Worm (Caenorhabditis elegans) whole organism, L4 larva: ENCODE results near the gene Y54G2A.48.

ENCODE experiments used
- D1046.2 ChIP-seq: fragments of 200-800 bp; sonication (Bioruptor generic); IDR thresholded peaks from 2 replicates; pipeline ENCODE4 v1.3.6; 2022; ENCODE audit warnings: missing genetic modification characterization, missing compliant biosample characterization
- F26F4.8 ChIP-seq: fragments of 200-800 bp; sonication (Bioruptor generic); conservative IDR thresholded peaks from 2 replicates; pipeline ENCODE4 v1.3.6; 2022; ENCODE audit warnings: missing genetic modification characterization, missing compliant biosample characterization
- T20F7.1 ChIP-seq: fragments of 200-800 bp; sonication (Bioruptor generic); optimal IDR thresholded peaks from 2 replicates; lab custom pipeline; 2018; ENCODE audit warnings: mild to moderate bottlenecking, missing genetic modification characterization, missing compliant biosample characterization
- T26A8.4 ChIP-seq: fragments of 200-800 bp; sonication (Bioruptor generic); IDR thresholded peaks from 2 replicates; pipeline ENCODE4 v1.3.6; 2022; ENCODE audit warnings: missing genetic modification characterization, missing compliant biosample characterization
- Y105C5A.15 ChIP-seq: fragments of 200-800 bp; sonication (Bioruptor generic); IDR thresholded peaks from 2 replicates; pipeline ENCODE4 v1.3.6; 2022; ENCODE audit warnings: missing genetic modification characterization, missing compliant biosample characterization
- Y5F2A.4 ChIP-seq: fragments of 200-800 bp; sonication (Bioruptor generic); optimal IDR thresholded peaks from 2 replicates; lab custom pipeline; 2018; ENCODE audit warnings: mild to moderate bottlenecking, missing genetic modification characterization, missing compliant biosample characterization
- Y75B8A.6 ChIP-seq: fragments of 200-800 bp; sonication (Bioruptor generic); IDR thresholded peaks from 2 replicates; pipeline ENCODE4 v1.3.6; 2022; ENCODE audit warnings: missing genetic modification reagents, missing genetic modification characterization, missing compliant biosample characterization
- ZK546.5 ChIP-seq, 2 experiments: sonication (generic microtip); optimal IDR thresholded peaks; 2 replicates each; lab custom pipeline; 2017; ENCODE audit warnings: missing biosample characterization in 2 of 2, missing genetic modification characterization in 2 of 2
- aha-1 ChIP-seq: fragments of 150-350 bp; peaks from one replicate; lab custom pipeline; 2014; ENCODE audit warnings: missing biosample characterization, missing genetic modification characterization
- ama-1 ChIP-seq: fragments of 150-350 bp; optimal IDR thresholded peaks from 2 replicates; lab custom pipeline; 2014; ENCODE audit warnings: inconsistent platforms, mixed read lengths
- attf-4 ChIP-seq: sonication (generic microtip); optimal IDR thresholded peaks from 3 replicates; lab custom pipeline; 2017; ENCODE audit warnings: missing biosample characterization, missing genetic modification characterization
- ceh-44 ChIP-seq: fragments of 200-800 bp; sonication (Bioruptor generic); IDR thresholded peaks from 2 replicates; pipeline ENCODE4 v1.3.6; 2022; ENCODE audit warnings: missing genetic modification reagents, missing genetic modification characterization, missing compliant biosample characterization
- ceh-62 ChIP-seq: sonication (generic microtip); optimal IDR thresholded peaks from 2 replicates; lab custom pipeline; 2017; ENCODE audit warnings: missing biosample characterization, missing genetic modification characterization
- cey-2 ChIP-seq: sonication (generic microtip); optimal IDR thresholded peaks from 3 replicates; lab custom pipeline; 2017; ENCODE audit warnings: missing genetic modification characterization, mild to moderate bottlenecking, missing compliant biosample characterization, antibody characterized with exemption, borderline replicate concordance; ENCODE audit not compliant: insufficient read depth
- daf-12 ChIP-seq: fragments of 150-350 bp; optimal IDR thresholded peaks from 2 replicates; lab custom pipeline; 2014; ENCODE audit warnings: missing biosample characterization, missing genetic modification reagents, missing genetic modification characterization
- daf-19 ChIP-seq: fragments of 200-800 bp; sonication (Bioruptor generic); conservative IDR thresholded peaks from 2 replicates; pipeline ENCODE4 v1.3.6; 2022; ENCODE audit warnings: missing genetic modification characterization, missing compliant biosample characterization
- daf-8 ChIP-seq: fragments of 200-800 bp; sonication (Bioruptor generic); IDR thresholded peaks from 2 replicates; pipeline ENCODE4 v1.3.6; 2022; ENCODE audit warnings: missing genetic modification characterization, missing compliant biosample characterization
- dmd-8 ChIP-seq: fragments of 200-800 bp; sonication (Bioruptor generic); IDR thresholded peaks from 2 replicates; pipeline ENCODE4 v1.3.6; 2022; ENCODE audit warnings: missing genetic modification characterization, missing compliant biosample characterization
- egl-27 ChIP-seq: sonication (generic microtip); optimal IDR thresholded peaks from 3 replicates; lab custom pipeline; 2017; ENCODE audit warnings: missing biosample characterization, missing genetic modification reagents, missing genetic modification characterization
- egl-43 ChIP-seq: fragments of 200-800 bp; sonication (Bioruptor generic); IDR thresholded peaks from 2 replicates; pipeline ENCODE4 v1.3.6; 2022; ENCODE audit warnings: missing genetic modification reagents, missing genetic modification characterization, missing compliant biosample characterization
- fkh-10 ChIP-seq: fragments of 150-350 bp; optimal IDR thresholded peaks from 2 replicates; lab custom pipeline; 2014; ENCODE audit warnings: missing biosample characterization, missing genetic modification reagents, missing genetic modification characterization
- hif-1 ChIP-seq, 2 experiments: sonication (generic microtip); optimal IDR thresholded peaks; 2 replicates each; lab custom pipeline; 2016 to 2017; ENCODE audit warnings: missing compliant biosample characterization in 2 of 2, missing genetic modification characterization in 2 of 2, missing genetic modification reagents in 2 of 2, missing genotype in 2 of 2, mild to moderate bottlenecking in 1 of 2
- hlh-11 ChIP-seq: fragments of 200-800 bp; sonication (Bioruptor generic); optimal IDR thresholded peaks from 2 replicates; lab custom pipeline; 2018; ENCODE audit warnings: mild to moderate bottlenecking, missing genetic modification characterization, missing compliant biosample characterization
- hmg-1.1 ChIP-seq: fragments of 200-800 bp; sonication (Bioruptor generic); IDR thresholded peaks from 2 replicates; pipeline ENCODE4 v1.3.6; 2022; ENCODE audit warnings: missing genetic modification reagents, missing genetic modification characterization, missing compliant biosample characterization
- jun-1 ChIP-seq: fragments of 150-350 bp; optimal IDR thresholded peaks from 2 replicates; lab custom pipeline; 2014; ENCODE audit warnings: missing biosample characterization, missing genetic modification reagents, missing genetic modification characterization
- lim-7 ChIP-seq: fragments of 200-800 bp; sonication (Bioruptor generic); IDR thresholded peaks from 2 replicates; pipeline ENCODE4 v1.3.6; 2022; ENCODE audit warnings: missing genetic modification characterization, missing compliant biosample characterization
- lin-1 ChIP-seq: fragments of 200-800 bp; sonication (Bioruptor generic); IDR thresholded peaks from 2 replicates; pipeline ENCODE4 v1.3.6; 2022; ENCODE audit warnings: missing genetic modification reagents, missing genetic modification characterization, missing compliant biosample characterization
- lin-13 ChIP-seq: fragments of 150-350 bp; optimal IDR thresholded peaks from 2 replicates; lab custom pipeline; 2014; ENCODE audit warnings: missing biosample characterization, missing genetic modification reagents, missing genetic modification characterization
- lin-29 ChIP-seq: fragments of 200-800 bp; sonication (Bioruptor generic); IDR thresholded peaks from 2 replicates; pipeline ENCODE4 v1.3.6; 2022; ENCODE audit warnings: missing genetic modification reagents, missing genetic modification characterization, missing compliant biosample characterization
- lir-3 ChIP-seq: sonication (generic microtip); optimal IDR thresholded peaks from 2 replicates; lab custom pipeline; 2016; ENCODE audit warnings: mild to moderate bottlenecking, missing genetic modification characterization, missing compliant biosample characterization
- lsy-2 ChIP-seq, 2 experiments: fragments of 150-350 bp in 1 of 2; sonication (generic microtip) in 1 of 2; optimal IDR thresholded peaks; 2 replicates each; lab custom pipeline; 2014 to 2017; ENCODE audit warnings: missing biosample characterization in 2 of 2, missing genetic modification characterization in 2 of 2
- madf-9 ChIP-seq: fragments of 200-800 bp; sonication (Bioruptor generic); conservative IDR thresholded peaks from 2 replicates; pipeline ENCODE4 v1.3.6; 2022; ENCODE audit warnings: missing genetic modification reagents, missing genetic modification characterization, missing compliant biosample characterization
- mdt-29 ChIP-seq: fragments of 200-800 bp; sonication (Bioruptor generic); IDR thresholded peaks from 2 replicates; pipeline ENCODE4 v1.3.6; 2022; ENCODE audit warnings: missing genetic modification reagents, missing genetic modification characterization, missing compliant biosample characterization
- mes-2 ChIP-seq: sonication (generic microtip); optimal IDR thresholded peaks from 2 replicates; lab custom pipeline; 2016; ENCODE audit warnings: missing genotype, mild to moderate bottlenecking, missing genetic modification characterization, missing compliant biosample characterization; ENCODE audit not compliant: poor library complexity, severe bottlenecking
- mxl-2 ChIP-seq: fragments of 200-800 bp; sonication (Bioruptor generic); conservative IDR thresholded peaks from 2 replicates; pipeline ENCODE4 v1.3.6; 2022; ENCODE audit warnings: missing genetic modification reagents, missing genetic modification characterization, missing compliant biosample characterization
- nhr-102 ChIP-seq: sonication (generic microtip); optimal IDR thresholded peaks from 2 replicates; lab custom pipeline; 2016; ENCODE audit warnings: mild to moderate bottlenecking, missing genetic modification characterization, moderate library complexity, missing compliant biosample characterization
- nhr-11 ChIP-seq: fragments of 150-350 bp; optimal IDR thresholded peaks from 2 replicates; lab custom pipeline; 2014; ENCODE audit warnings: missing biosample characterization, missing genetic modification characterization
- nhr-111 ChIP-seq: fragments of 200-800 bp; sonication (Bioruptor generic); optimal IDR thresholded peaks from 2 replicates; lab custom pipeline; 2018; ENCODE audit warnings: mild to moderate bottlenecking, missing genetic modification characterization, missing compliant biosample characterization
- nhr-48 ChIP-seq: sonication (generic microtip); optimal IDR thresholded peaks from 2 replicates; lab custom pipeline; 2016; ENCODE audit warnings: mild to moderate bottlenecking, missing genetic modification characterization, missing compliant biosample characterization
- nhr-6 ChIP-seq: fragments of 150-350 bp; optimal IDR thresholded peaks from 2 replicates; lab custom pipeline; 2014; ENCODE audit warnings: missing biosample characterization, missing genetic modification characterization
- pqm-1 ChIP-seq: sonication (generic microtip); optimal IDR thresholded peaks from 2 replicates; lab custom pipeline; 2017; ENCODE audit warnings: missing biosample characterization, missing genetic modification characterization
- sdz-12 ChIP-seq: fragments of 200-800 bp; sonication (Bioruptor generic); optimal IDR thresholded peaks from 2 replicates; lab custom pipeline; 2018; ENCODE audit warnings: mild to moderate bottlenecking, missing genetic modification characterization, missing compliant biosample characterization
- set-16 ChIP-seq: fragments of 200-800 bp; sonication (Bioruptor generic); IDR thresholded peaks from 2 replicates; pipeline ENCODE4 v1.3.6; 2022; ENCODE audit warnings: missing genetic modification reagents, missing genetic modification characterization, missing compliant biosample characterization
- snpc-4 ChIP-seq: fragments of 150-350 bp; optimal IDR thresholded peaks from 2 replicates; lab custom pipeline; 2014; ENCODE audit warnings: missing biosample characterization, missing genetic modification characterization
- tag-97 ChIP-seq: fragments of 200-800 bp; sonication (Bioruptor generic); IDR thresholded peaks from 2 replicates; pipeline ENCODE4 v1.3.6; 2022; ENCODE audit warnings: missing genetic modification characterization, missing compliant biosample characterization
- tra-1 ChIP-seq: fragments of 200-800 bp; sonication (Bioruptor generic); IDR thresholded peaks from 2 replicates; pipeline ENCODE4 v1.3.6; 2022; ENCODE audit warnings: missing genetic modification reagents, missing genetic modification characterization, missing compliant biosample characterization
- unc-39 ChIP-seq: sonication (generic microtip); optimal IDR thresholded peaks from 2 replicates; lab custom pipeline; 2017; ENCODE audit warnings: missing biosample characterization, missing genetic modification characterization
- zfp-3 ChIP-seq: fragments of 200-800 bp; sonication (Bioruptor generic); conservative IDR thresholded peaks from 2 replicates; pipeline ENCODE4 v1.3.6; 2022; ENCODE audit warnings: missing genetic modification reagents, missing genetic modification characterization, missing compliant biosample characterization
- ztf-11 ChIP-seq: fragments of 150-350 bp; optimal IDR thresholded peaks from 2 replicates; lab custom pipeline; 2014; ENCODE audit warnings: missing biosample characterization, missing genetic modification characterization

Y54G2A.48 gene

DNA sequence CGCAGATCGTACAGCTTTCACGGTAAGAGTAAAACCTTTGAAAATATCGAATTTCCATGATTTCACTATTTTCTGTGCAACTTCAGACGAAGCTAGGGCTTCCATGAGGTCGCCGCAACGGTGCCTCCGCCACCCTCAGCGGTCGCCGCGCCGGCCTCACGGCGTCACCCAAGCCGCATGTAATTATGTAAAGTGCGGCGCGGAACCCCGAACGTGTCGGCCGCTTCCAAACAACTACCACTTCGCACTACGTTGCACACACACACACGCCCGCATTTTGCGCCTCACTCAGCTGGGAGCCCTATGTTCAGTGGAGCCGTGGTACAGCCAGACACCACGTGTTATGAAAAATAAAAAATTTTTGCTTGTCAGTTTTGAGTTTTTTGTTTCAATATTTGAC lies 15.4 kb downstream of the Y54G2A.48 start:
- TF ChIP-seq madf-9 (0 out of 2 replicates have a peak, but pooled peaks have one; percentile 23), aha-1 (tag; lab: Kevin White, UChicago) (peak; percentile 24), set-16 (peak; percentile 82), T20F7.1 (GFP tag; lab: Kevin White, UChicago) (no peak)
- TF ChIP-seq, all 104 proteins: peak for 3

DNA sequence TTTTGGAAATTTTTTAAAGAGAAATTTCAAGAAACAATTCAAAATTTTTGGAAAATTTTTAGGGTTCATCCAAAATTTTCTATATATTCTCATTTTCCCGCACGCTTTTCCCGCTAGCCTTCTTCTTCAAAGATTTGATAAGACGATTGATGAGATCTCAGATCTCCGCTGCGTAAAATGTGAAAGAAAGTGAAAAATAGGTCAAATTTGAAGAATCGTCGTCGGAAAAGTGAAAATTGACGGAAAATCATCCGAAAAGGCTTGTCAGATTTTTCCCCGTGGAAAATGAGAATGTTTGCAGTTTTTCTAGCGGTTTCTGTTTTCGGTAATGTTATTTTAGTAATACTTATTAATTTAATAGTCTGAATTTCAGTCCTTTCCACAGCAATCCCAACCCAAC lies 23.3 kb downstream of the Y54G2A.48 start, which contains the start of gene Y54G2A.76:
Gene Y54G2A.76 (plus strand): TSS at position 203 of the 400 bp plus-strand sequence.
- TF ChIP-seq cey-2 (tag; lab: Kevin White, UChicago): no peak
- no peak for TF ChIP-seq nhr-6
- no peak for TF ChIP-seq daf-12 (tag; lab: Kevin White, UChicago)
- no peak for TF ChIP-seq lin-1
- no peak for TF ChIP-seq ZK546.5 (tag; optimal IDR thresholded peaks at IDR 0.05; lab: Kevin White, UChicago)
- no peak for TF ChIP-seq Y5F2A.4 (GFP tag; lab: Kevin White, UChicago)
- TF ChIP-seq fkh-10 (GFP tag; lab: Kevin White, UChicago): no peak
- TF ChIP-seq egl-27 (tag; lab: Kevin White, UChicago): no peak
- no peak for TF ChIP-seq nhr-102 (tag; lab: Kevin White, UChicago)
- TF ChIP-seq lin-29: no peak
- TF ChIP-seq T26A8.4 (GFP tag; lab: Robert Waterston, UW): no peak
- TF ChIP-seq nhr-11 (tag; lab: Kevin White, UChicago): no peak
- no peak for TF ChIP-seq mdt-29
- no peak for TF ChIP-seq nhr-48
- no peak for TF ChIP-seq ztf-11 (tag; lab: Kevin White, UChicago)
- TF ChIP-seq nhr-111: no peak
- no peak for TF ChIP-seq mes-2
- TF ChIP-seq, all 104 proteins: peak for 0

DNA sequence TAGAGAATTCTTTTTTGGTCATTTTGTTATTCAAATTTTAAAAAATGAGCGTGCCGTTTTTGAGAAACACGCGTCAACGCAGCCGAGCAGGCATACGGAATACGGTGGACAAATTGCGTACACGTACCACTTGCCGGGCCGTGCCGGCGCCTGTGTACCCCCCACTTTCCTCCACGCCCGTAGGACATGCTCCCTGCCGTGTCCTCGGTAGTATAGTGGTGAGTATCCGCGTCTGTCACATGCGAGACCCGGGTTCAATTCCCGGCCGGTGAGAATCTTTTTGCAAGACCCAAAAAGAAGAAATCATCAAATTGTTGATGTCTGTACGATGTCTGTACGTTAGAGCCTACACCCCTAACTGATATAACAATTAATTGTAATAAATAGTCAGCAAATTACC lies 24.3 kb downstream of the Y54G2A.48 start:
- TF ChIP-seq tra-1 (peak; percentile 67; the same call in 1 of the 2 replicates), hlh-11 (tag; lab: Kevin White, UChicago) (no peak), fkh-10 (GFP tag; lab: Kevin White, UChicago) (no peak), hif-1 (tag; optimal IDR thresholded peaks at IDR 0.05; lab: Kevin White, UChicago) (no peak), lim-7 (GFP tag; lab: Robert Waterston, UW) (peak; percentile 75), tag-97 (GFP tag; lab: Robert Waterston, UW) (no peak), attf-4 (tag; lab: Kevin White, UChicago) (no peak), jun-1 (tag; lab: Kevin White, UChicago) (no peak), dmd-8 (GFP tag; lab: Robert Waterston, UW) (0 out of 2 replicates have a peak, but pooled peaks have one; percentile 53), F26F4.8 (0 out of 2 replicates have a peak, but pooled peaks have one; percentile 55), mxl-2 (no peak), pqm-1 (tag; lab: Kevin White, UChicago) (no peak), daf-19 (GFP tag; lab: Robert Waterston, UW) (no peak), lir-3 (tag; lab: Kevin White, UChicago) (no peak), D1046.2 (GFP tag; lab: Robert Waterston, UW) (0 out of 2 replicates have a peak, but pooled peaks have one; percentile 34), hmg-1.1 (GFP tag; lab: Robert Waterston, UW) (no peak), zfp-3 (no peak), unc-39 (tag; lab: Kevin White, UChicago) (no peak), lin-13 (GFP tag; lab: Kevin White, UChicago) (no peak), nhr-111 (no peak), ceh-44 (GFP tag; lab: Robert Waterston, UW) (no peak), egl-43 (GFP tag; lab: Robert Waterston, UW) (no peak), sdz-12 (GFP tag; lab: Kevin White, UChicago) (no peak), daf-8 (GFP tag; lab: Robert Waterston, UW) (no peak), Y75B8A.6 (GFP tag; lab: Robert Waterston, UW) (no peak), nhr-48 (no peak), set-16 (peak; percentile 41), ZK546.5 (tag; optimal IDR thresholded peaks at IDR 0.05; lab: Kevin White, UChicago) (no peak), nhr-6 (no peak), ama-1 (no peak), Y105C5A.15 (0 out of 2 replicates have a peak, but pooled peaks have one; percentile 42), lsy-2 (tag; optimal IDR thresholded peaks at IDR 0.05; lab: Kevin White, UChicago) (no peak), snpc-4 (tag; lab: Kevin White, UChicago) (no peak), ceh-62 (tag; lab: Kevin White, UChicago) (no peak)
